Fruit fly (Drosophila melanogaster): ENCODE measurements around the gene Hmgcr.

The Hmgcr gene

dm6 chr3R:23726740-23727139 is 6.4 kb upstream of the Hmgcr start (continued):
- peak; percentile 50 for TF ChIP-seq CG16863 (GFP tag; optimal IDR thresholded peaks at IDR 0.05)
- no peak for TF ChIP-seq CG4328 (GFP tag; optimal IDR thresholded peaks at IDR 0.05)
- TF ChIP-seq CG33557 (GFP tag; optimal IDR thresholded peaks at IDR 0.05): no peak
- TF ChIP-seq sima (GFP tag; optimal IDR thresholded peaks at IDR 0.05): peak; percentile 22
- peak; percentile 31 for TF ChIP-seq CG2116 (GFP tag; optimal IDR thresholded peaks at IDR 0.05)
- no peak for TF ChIP-seq Trl (optimal IDR thresholded peaks at IDR 0.05)
- peak; percentile 64 for TF ChIP-seq Trl (GFP tag; optimal IDR thresholded peaks at IDR 0.05)
- no peak for TF ChIP-seq z (GFP tag; IDR thresholded peaks at IDR 0.05)
- TF ChIP-seq sim (GFP tag; IDR thresholded peaks at IDR 0.05): no peak
- TF ChIP-seq sob (GFP tag; IDR thresholded peaks at IDR 0.05): peak; percentile 89
- TF ChIP-seq CG8089 (GFP tag; optimal IDR thresholded peaks at IDR 0.05): peak; percentile 13
- peak; percentile 82 for TF ChIP-seq CG7556 (GFP tag; optimal IDR thresholded peaks at IDR 0.05)
- TF ChIP-seq otp (GFP tag; IDR thresholded peaks at IDR 0.05): peak; percentile 79; the same call in 2 of the 3 replicates
- peak; percentile 60; the same call in 1 of the 3 replicates for TF ChIP-seq H15 (GFP tag; IDR thresholded peaks at IDR 0.05)
- TF ChIP-seq jing (GFP tag; optimal IDR thresholded peaks at IDR 0.05): peak; percentile 22
- no peak for TF ChIP-seq da (GFP tag; optimal IDR thresholded peaks at IDR 0.05)
- TF ChIP-seq Dip2 (GFP tag; IDR thresholded peaks at IDR 0.05): no peak
- TF ChIP-seq CG4854 (GFP tag; optimal IDR thresholded peaks at IDR 0.05): peak; percentile 68
- peak; percentile 32 for TF ChIP-seq shn (GFP tag; optimal IDR thresholded peaks at IDR 0.05)
- TF ChIP-seq CG14014 (GFP tag; IDR thresholded peaks at IDR 0.05): peak; percentile 86
- peak; percentile 45 to 86 for TF ChIP-seq Hr51 (GFP tag; optimal IDR thresholded peaks at IDR 0.05)
- peak; percentile 35 for TF ChIP-seq chn (GFP tag; optimal IDR thresholded peaks at IDR 0.05)
- no peak; the same call in 1 of the 2 replicates for TF ChIP-seq CG8765 (GFP tag; IDR thresholded peaks at IDR 0.05)
- no peak for TF ChIP-seq Sry-β (GFP tag; optimal IDR thresholded peaks at IDR 0.05)
- TF ChIP-seq Stat92E (GFP tag; optimal IDR thresholded peaks at IDR 0.05): no peak
- no peak for TF ChIP-seq pb (GFP tag; optimal IDR thresholded peaks at IDR 0.05)
- TF ChIP-seq Doc2 (GFP tag; IDR thresholded peaks at IDR 0.05): no peak
- TF ChIP-seq Poxn (GFP tag; IDR thresholded peaks at IDR 0.05): no peak; the same call in 1 of the 2 replicates
- TF ChIP-seq BtbVII (GFP tag; optimal IDR thresholded peaks at IDR 0.05): peak; percentile 83
- TF ChIP-seq mirr (GFP tag; optimal IDR thresholded peaks at IDR 0.05): peak; percentile 12
- no peak for TF ChIP-seq dan (GFP tag; IDR thresholded peaks at IDR 0.05)
- TF ChIP-seq Hmx (GFP tag; optimal IDR thresholded peaks at IDR 0.05): peak; percentile 66
- TF ChIP-seq pros (GFP tag; optimal IDR thresholded peaks at IDR 0.05): no peak
- peak; percentile 84 for TF ChIP-seq CG15269 (tag; optimal IDR thresholded peaks at IDR 0.05)
- peak; percentile 49 for TF ChIP-seq CG10462 (GFP tag; optimal IDR thresholded peaks at IDR 0.05)
- peak; percentile 16 for TF ChIP-seq Mes4 (GFP tag; optimal IDR thresholded peaks at IDR 0.05)
- TF ChIP-seq CG8924 (tag; optimal IDR thresholded peaks at IDR 0.05): peak; percentile 85
- TF ChIP-seq Max (GFP tag; optimal IDR thresholded peaks at IDR 0.05): peak; percentile 70
- TF ChIP-seq Taf1 (GFP tag; IDR thresholded peaks at IDR 0.05): peak; percentile 70; the same call in 1 of the 2 replicates
- 0 out of 2 replicates have a peak, but pooled peaks have one; percentile 35 for TF ChIP-seq ara (GFP tag; IDR thresholded peaks at IDR 0.05)
- no peak for TF ChIP-seq Kr (GFP tag; optimal IDR thresholded peaks at IDR 0.05)
- no peak for TF ChIP-seq CG13287 (GFP tag; IDR thresholded peaks at IDR 0.05; ENCODE audit: partially characterized antibody)
- TF ChIP-seq tio (GFP tag; optimal IDR thresholded peaks at IDR 0.05): peak; percentile 61
- TF ChIP-seq seq (GFP tag; IDR thresholded peaks at IDR 0.05): peak; percentile 80
- TF ChIP-seq Tbp (GFP tag; optimal IDR thresholded peaks at IDR 0.05): no peak
- TF ChIP-seq Mad (GFP tag; optimal IDR thresholded peaks at IDR 0.05): peak; percentile 49
- no peak for TF ChIP-seq CG2875 (GFP tag; optimal IDR thresholded peaks at IDR 0.05)
- peak; percentile 51 for TF ChIP-seq CG12104 (GFP tag; optimal IDR thresholded peaks at IDR 0.05)
- TF ChIP-seq vfl (GFP tag; optimal IDR thresholded peaks at IDR 0.05): peak; percentile 81
- no peak for TF ChIP-seq fd64A (GFP tag; optimal IDR thresholded peaks at IDR 0.05)
- TF ChIP-seq Dref (GFP tag; IDR thresholded peaks at IDR 0.05): no peak
- peak; percentile 59 for TF ChIP-seq toy (GFP tag; IDR thresholded peaks at IDR 0.05)
